Fruit fly (Drosophila melanogaster): ENCODE results near the gene Fkbp59.

Fkbp59 gene

dm6 chr2L:9912570-9913260, 24.9 kb downstream of the Fkbp59 start, which contains the start of the genes Etl1 and Srp54:
TSS of gene Etl1 (minus strand) at chr2L:9912608.
TSS of gene Srp54 (plus strand) at chr2L:9912911.
- TF ChIP-seq Rel (GFP tag; optimal IDR thresholded peaks at IDR 0.05) = no peak
- TF ChIP-seq Rel (tag; optimal IDR thresholded peaks at IDR 0.05) = peak; percentile 1
- no peak for TF ChIP-seq dmrt93B (GFP tag; optimal IDR thresholded peaks at IDR 0.05)
- TF ChIP-seq fru (GFP tag; optimal IDR thresholded peaks at IDR 0.05) = no peak
- TF ChIP-seq h (GFP tag; optimal IDR thresholded peaks at IDR 0.05) = peak; percentile 13
- TF ChIP-seq Mio (GFP tag; optimal IDR thresholded peaks at IDR 0.05) = no peak
- no peak for TF ChIP-seq Vsx2 (GFP tag; optimal IDR thresholded peaks at IDR 0.05; ENCODE audit: partially characterized antibody)
- no peak for TF ChIP-seq ey (GFP tag; optimal IDR thresholded peaks at IDR 0.05)
- TF ChIP-seq Myc (optimal IDR thresholded peaks at IDR 0.05) = peak; percentile 2
- no peak for TF ChIP-seq Sp1 (GFP tag; optimal IDR thresholded peaks at IDR 0.05)
- TF ChIP-seq pan (optimal IDR thresholded peaks at IDR 0.05) = no peak
- no peak for TF ChIP-seq CrebA (GFP tag; optimal IDR thresholded peaks at IDR 0.05; ENCODE audit: borderline replicate concordance)
- TF ChIP-seq dl (GFP tag; optimal IDR thresholded peaks at IDR 0.05; ENCODE audit: insufficient read depth in 1 of 2, partially characterized antibody in 2 of 2) = no peak
- TF ChIP-seq br (GFP tag; optimal IDR thresholded peaks at IDR 0.05) = no peak
- no peak for TF ChIP-seq HLH106 (tag; optimal IDR thresholded peaks at IDR 0.05)
- TF ChIP-seq GATAd (GFP tag; optimal IDR thresholded peaks at IDR 0.05) = no peak
- TF ChIP-seq woc (GFP tag; optimal IDR thresholded peaks at IDR 0.05) = no peak
- TF ChIP-seq Abd-B (GFP tag; optimal IDR thresholded peaks at IDR 0.05) = no peak
- peak; percentile 2 for TF ChIP-seq Hr83 (GFP tag; optimal IDR thresholded peaks at IDR 0.05; ENCODE audit: poor library complexity, severe bottlenecking)
- no peak for TF ChIP-seq lola (GFP tag; optimal IDR thresholded peaks at IDR 0.05)
- TF ChIP-seq Hnf4 (GFP tag; optimal IDR thresholded peaks at IDR 0.05) = peak; percentile 31
- no peak for TF ChIP-seq dsf (GFP tag; optimal IDR thresholded peaks at IDR 0.05; ENCODE audit: borderline replicate concordance)
- no peak for TF ChIP-seq rgr (GFP tag; optimal IDR thresholded peaks at IDR 0.05)
- TF ChIP-seq CG9705 (GFP tag; optimal IDR thresholded peaks at IDR 0.05) = no peak
- TF ChIP-seq Hr78 (GFP tag; optimal IDR thresholded peaks at IDR 0.05) = no peak
- TF ChIP-seq foxo (GFP tag; optimal IDR thresholded peaks at IDR 0.05) = peak in 1 of 2 experiments; percentile 25
- no peak for TF ChIP-seq psq (GFP tag; optimal IDR thresholded peaks at IDR 0.05)
- TF ChIP-seq Dfd (GFP tag; optimal IDR thresholded peaks at IDR 0.05) = no peak
- peak; percentile 30 for TF ChIP-seq Jra (GFP tag; optimal IDR thresholded peaks at IDR 0.05)

DNA sequence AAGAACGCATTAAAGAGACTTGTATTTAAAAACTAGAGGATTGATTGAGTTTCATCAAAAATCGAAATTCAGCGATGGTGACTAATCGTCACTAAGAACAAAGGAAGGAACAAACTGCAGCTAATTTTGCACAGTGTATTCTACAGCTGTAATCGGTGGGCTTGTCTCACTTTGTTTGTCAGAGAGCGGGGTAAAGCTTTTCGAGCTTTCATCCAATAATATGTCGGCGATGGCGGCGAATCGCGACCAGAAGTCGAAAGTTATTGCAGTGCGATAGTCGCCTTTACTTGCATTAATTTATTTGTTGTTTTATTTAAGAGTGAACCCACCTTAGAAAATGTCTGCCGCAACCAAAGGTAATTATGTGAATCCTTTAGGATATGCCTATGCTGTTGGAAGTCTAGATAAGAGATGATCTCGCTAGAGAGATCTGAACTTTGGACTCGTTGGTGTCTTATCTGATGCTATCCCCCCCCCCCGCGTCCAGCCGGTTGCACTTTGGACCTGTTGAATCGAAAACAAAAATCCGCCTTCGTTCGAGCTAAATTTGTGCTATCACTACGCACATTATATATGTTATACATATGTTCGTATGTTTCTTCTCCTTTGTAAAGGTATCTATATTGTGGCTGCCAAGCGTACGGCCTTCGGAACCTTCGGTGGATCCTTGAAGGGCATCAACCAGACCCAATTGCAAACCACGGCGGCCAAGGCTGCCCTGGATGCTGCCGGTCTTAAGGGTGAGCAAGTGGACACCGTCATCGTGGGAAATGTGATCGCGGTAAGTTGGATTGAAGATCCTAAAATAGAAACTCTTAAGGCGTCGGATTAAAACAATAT, 27.4 kb downstream of the Fkbp59 start, which contains the start of gene yip2:
Gene yip2, plus strand, starts transcription at position 243 of the 840 bp plus-strand sequence.
- TF ChIP-seq woc (GFP tag; optimal IDR thresholded peaks at IDR 0.05) (peak; percentile 61), Hr83 (GFP tag; optimal IDR thresholded peaks at IDR 0.05; ENCODE audit: poor library complexity, severe bottlenecking) (peak; percentile 22), CG32264 (GFP tag; optimal IDR thresholded peaks at IDR 0.05) (no peak), CrebA (GFP tag; optimal IDR thresholded peaks at IDR 0.05; ENCODE audit: borderline replicate concordance) (no peak), rgr (GFP tag; optimal IDR thresholded peaks at IDR 0.05) (peak; percentile 61), dmrt93B (GFP tag; optimal IDR thresholded peaks at IDR 0.05) (no peak), sv (GFP tag; optimal IDR thresholded peaks at IDR 0.05) (peak; percentile 26), br (GFP tag; optimal IDR thresholded peaks at IDR 0.05) (peak; percentile 65), Hr78 (GFP tag; optimal IDR thresholded peaks at IDR 0.05) (no peak), CG9705 (GFP tag; optimal IDR thresholded peaks at IDR 0.05) (peak; percentile 48), Mio (GFP tag; optimal IDR thresholded peaks at IDR 0.05) (no peak), Vsx2 (GFP tag; optimal IDR thresholded peaks at IDR 0.05; ENCODE audit: partially characterized antibody) (no peak), Sp1 (GFP tag; optimal IDR thresholded peaks at IDR 0.05) (peak; percentile 82), GATAd (GFP tag; optimal IDR thresholded peaks at IDR 0.05) (no peak), HLH106 (tag; optimal IDR thresholded peaks at IDR 0.05) (peak; percentile 35), Hnf4 (GFP tag; optimal IDR thresholded peaks at IDR 0.05) (peak; percentile 100), foxo (GFP tag; optimal IDR thresholded peaks at IDR 0.05) (peak; percentile 17 to 59), sage (GFP tag; optimal IDR thresholded peaks at IDR 0.05) (peak; percentile 58), dl (GFP tag; optimal IDR thresholded peaks at IDR 0.05; ENCODE audit: insufficient read depth in 1 of 2, partially characterized antibody in 2 of 2) (no peak), fru (GFP tag; optimal IDR thresholded peaks at IDR 0.05) (peak; percentile 64), Rel (GFP tag; optimal IDR thresholded peaks at IDR 0.05) (peak; percentile 86), Rel (tag; optimal IDR thresholded peaks at IDR 0.05) (peak; percentile 71), N (GFP tag; optimal IDR thresholded peaks at IDR 0.05) (no peak), psq (GFP tag; optimal IDR thresholded peaks at IDR 0.05) (peak; percentile 43), pan (optimal IDR thresholded peaks at IDR 0.05) (no peak), lola (GFP tag; optimal IDR thresholded peaks at IDR 0.05) (no peak), OdsH (GFP tag; optimal IDR thresholded peaks at IDR 0.05) (peak; percentile 35), ey (GFP tag; optimal IDR thresholded peaks at IDR 0.05) (peak; percentile 42), Jra (GFP tag; optimal IDR thresholded peaks at IDR 0.05) (peak; percentile 85), dsf (GFP tag; optimal IDR thresholded peaks at IDR 0.05; ENCODE audit: borderline replicate concordance) (peak; percentile 19), h (GFP tag; optimal IDR thresholded peaks at IDR 0.05) (peak; percentile 61)

Measured in whole organism, wandering third instar larva.